Fruit fly (Drosophila melanogaster) whole organism, embryonic: ENCODE data around the gene Hr38.
A peak's percentile ranks its signal among the peaks of the same experiment; 100 is the strongest.

Experiments used
- CG10654 ChIP-seq: fragments of 200-800 bp; sonication (Bioruptor generic); optimal IDR thresholded peaks from 2 replicates; lab custom pipeline; 2016; ENCODE audit warnings: missing biosample characterization, missing genetic modification characterization
- CG16813 ChIP-seq: fragments of 200-800 bp; sonication (Bioruptor generic); IDR thresholded peaks from 3 replicates; pipeline ENCODE4 v1.3.6; 2022; ENCODE audit warnings: missing biosample characterization, missing genetic modification characterization; ENCODE audit not compliant: partially characterized antibody
- dm ChIP-seq: fragments of 200-800 bp; sonication (Bioruptor generic); optimal IDR thresholded peaks from 3 replicates; lab custom pipeline; 2016; ENCODE audit warnings: missing biosample characterization, missing genetic modification characterization
- nom ChIP-seq: fragments of 200-800 bp; sonication (Bioruptor generic); optimal IDR thresholded peaks from 2 replicates; lab custom pipeline; 2017; ENCODE audit warnings: missing biosample characterization, missing genetic modification characterization, mild to moderate bottlenecking, moderate library complexity, missing genetic modification reagents

DNA sequence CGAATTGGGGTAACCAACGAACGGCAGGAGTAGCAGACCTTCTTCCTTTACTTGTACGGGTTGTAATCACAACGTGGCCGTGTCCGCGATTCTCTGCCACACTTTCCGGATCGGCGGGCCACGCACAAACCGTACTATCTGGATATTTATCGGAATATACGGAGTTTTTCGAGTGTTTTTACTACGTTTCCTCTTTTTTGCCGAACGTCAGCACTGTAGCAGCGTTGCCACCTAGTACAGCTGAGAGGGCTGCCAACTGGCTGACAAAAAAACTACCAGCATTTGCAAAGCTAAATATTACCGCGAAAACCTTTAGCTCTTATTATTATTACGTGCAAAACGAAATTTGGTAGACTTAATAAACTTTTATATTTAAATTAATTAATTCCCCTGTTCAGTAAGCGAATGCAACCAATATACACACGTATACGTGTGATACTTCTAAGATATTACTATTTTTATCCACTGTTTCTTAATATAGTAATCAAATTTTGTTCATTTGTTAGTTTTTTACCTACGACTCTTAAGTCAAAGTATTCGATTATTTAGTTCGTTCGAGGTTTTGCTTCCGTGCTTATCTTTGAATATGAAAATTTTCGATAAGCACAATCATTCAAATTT, 19.8 kb upstream of the Hr38 start, which contains the start of gene TM9SF2:
- TF ChIP-seq nom (GFP tag; lab: Kevin White, UChicago) (no peak), dm (GFP tag; lab: Kevin White, UChicago) (peak; percentile 7), CG16813 (no peak), CG10654 (GFP tag; lab: Kevin White, UChicago) (peak; percentile 0)
